Fruit fly (Drosophila melanogaster): ENCODE results near the gene CG17734.

The CG17734 gene

dm6 chr3R:11221437-11222230 lies 22.2 kb downstream of the CG17734 start, which contains the start of the genes CG6693 and RpL3 (continued):
- no peak for TF ChIP-seq Sox102F (GFP tag; optimal IDR thresholded peaks at IDR 0.05)
- peak; percentile 56 for TF ChIP-seq CG11723 (GFP tag; optimal IDR thresholded peaks at IDR 0.05)
- no peak; the same call in 2 of the 3 replicates for TF ChIP-seq Aef1 (GFP tag; IDR thresholded peaks at IDR 0.05)
- TF ChIP-seq Nf-YC (tag; optimal IDR thresholded peaks at IDR 0.05), result peak; percentile 60
- peak; percentile 56 for TF ChIP-seq CG7556 (GFP tag; optimal IDR thresholded peaks at IDR 0.05)
- TF ChIP-seq crp (GFP tag; optimal IDR thresholded peaks at IDR 0.05), result peak in 1 of 2 experiments; percentile 34
- peak; percentile 100 for TF ChIP-seq gfzf (GFP tag; optimal IDR thresholded peaks at IDR 0.05)
- TF ChIP-seq CG8089 (GFP tag; optimal IDR thresholded peaks at IDR 0.05), result peak; percentile 65
- peak; percentile 23 for TF ChIP-seq HmgD (GFP tag; optimal IDR thresholded peaks at IDR 0.05)
- TF ChIP-seq CG8281 (tag; optimal IDR thresholded peaks at IDR 0.05), result peak; percentile 30
- no peak for TF ChIP-seq hth (optimal IDR thresholded peaks at IDR 0.05)
- peak; percentile 20 for TF ChIP-seq CG9817 (tag; optimal IDR thresholded peaks at IDR 0.05)
- no peak for TF ChIP-seq CG10462 (GFP tag; optimal IDR thresholded peaks at IDR 0.05)
- TF ChIP-seq CG7928 (GFP tag; optimal IDR thresholded peaks at IDR 0.05), result peak; percentile 97
- TF ChIP-seq CG10431 (GFP tag; optimal IDR thresholded peaks at IDR 0.05), result peak; percentile 88
- peak; percentile 62 for TF ChIP-seq CG18764 (GFP tag; optimal IDR thresholded peaks at IDR 0.05)
- TF ChIP-seq ems (GFP tag; optimal IDR thresholded peaks at IDR 0.05), result peak; percentile 46
- peak; percentile 23 for TF ChIP-seq CG17802 (tag; optimal IDR thresholded peaks at IDR 0.05)
- peak; percentile 72 for TF ChIP-seq CG13624 (GFP tag; optimal IDR thresholded peaks at IDR 0.05)
- peak; percentile 58 for TF ChIP-seq CG3995 (GFP tag; optimal IDR thresholded peaks at IDR 0.05)
- TF ChIP-seq Xrp1 (GFP tag; IDR thresholded peaks at IDR 0.05), result peak; percentile 44
- no peak for TF ChIP-seq CG9215 (GFP tag; IDR thresholded peaks at IDR 0.05)
- peak in 1 of 2 experiments; percentile 20 for TF ChIP-seq Hr78 (GFP tag; optimal IDR thresholded peaks at IDR 0.05)
- TF ChIP-seq CG15269 (tag; optimal IDR thresholded peaks at IDR 0.05), result peak; percentile 82
- no peak for TF ChIP-seq wor (GFP tag; IDR thresholded peaks at IDR 0.05)
- peak; percentile 65 for TF ChIP-seq grn (GFP tag; optimal IDR thresholded peaks at IDR 0.05)
- TF ChIP-seq ara (GFP tag; IDR thresholded peaks at IDR 0.05), result peak; percentile 28; the same call in 1 of the 2 replicates
- no peak for TF ChIP-seq Hmx (GFP tag; optimal IDR thresholded peaks at IDR 0.05)
- TF ChIP-seq slp2 (GFP tag; optimal IDR thresholded peaks at IDR 0.05), result peak; percentile 37
- no peak for TF ChIP-seq danr (GFP tag; IDR thresholded peaks at IDR 0.05)
- TF ChIP-seq al (GFP tag; IDR thresholded peaks at IDR 0.05), result peak; percentile 29; the same call in 1 of the 2 replicates
- TF ChIP-seq peb (GFP tag; IDR thresholded peaks at IDR 0.05), result no peak
- TF ChIP-seq CG11695 (GFP tag; IDR thresholded peaks at IDR 0.05), result peak; percentile 57; the same call in 2 of the 3 replicates
- peak; percentile 61; the same call in 1 of the 2 replicates for TF ChIP-seq bowl (GFP tag; IDR thresholded peaks at IDR 0.05)
- peak; percentile 47 for TF ChIP-seq btn (GFP tag; optimal IDR thresholded peaks at IDR 0.05)
- TF ChIP-seq Abd-B (GFP tag; optimal IDR thresholded peaks at IDR 0.05), result no peak
- no peak for TF ChIP-seq CG11093 (GFP tag; IDR thresholded peaks at IDR 0.05)
- peak; percentile 52 for TF ChIP-seq Xbp1 (GFP tag; optimal IDR thresholded peaks at IDR 0.05)
- TF ChIP-seq Mad (GFP tag; optimal IDR thresholded peaks at IDR 0.05), result peak; percentile 50
- no peak for TF ChIP-seq esg (GFP tag; conservative IDR thresholded peaks at IDR 0.05)
- no peak for TF ChIP-seq Poxn (GFP tag; IDR thresholded peaks at IDR 0.05)
- no peak for TF ChIP-seq corto (GFP tag; optimal IDR thresholded peaks at IDR 0.05)
- no peak for TF ChIP-seq Oaz (GFP tag; IDR thresholded peaks at IDR 0.05)
- TF ChIP-seq ash1 (GFP tag; optimal IDR thresholded peaks at IDR 0.05), result peak; percentile 83
- TF ChIP-seq sr (GFP tag; IDR thresholded peaks at IDR 0.05), result peak; percentile 67; the same call in 2 of the 3 replicates
- TF ChIP-seq MESR4 (GFP tag; optimal IDR thresholded peaks at IDR 0.05), result peak; percentile 98
- TF ChIP-seq wdn (GFP tag; IDR thresholded peaks at IDR 0.05), result peak; percentile 52; the same call in 1 of the 2 replicates
- no peak for TF ChIP-seq CG14441 (GFP tag; IDR thresholded peaks at IDR 0.05)
- peak; percentile 72 for TF ChIP-seq zfh1 (GFP tag; IDR thresholded peaks at IDR 0.05)
- TF ChIP-seq CG7271 (tag; optimal IDR thresholded peaks at IDR 0.05), result peak; percentile 82
